Worm (Caenorhabditis elegans): ENCODE data around the gene srsx-24.
"Not testable (repeated sequence)": the region's sequence is repeated elsewhere in the genome, so short reads cannot be mapped to it uniquely, and the experiment has no call there.

The srsx-24 gene

ce11 chrV:7345494-7345893 is 33.8 kb downstream of the srsx-24 start, which contains the start of gene nhr-147:
Gene nhr-147 (plus strand): TSS chrV:7345794.
- not testable (repeated sequence) for TF ChIP-seq nhr-67 (tag; optimal IDR thresholded peaks at IDR 0.05); mdl-1 (tag; optimal IDR thresholded peaks at IDR 0.05); unc-62 (GFP tag; optimal IDR thresholded peaks at IDR 0.05)

- no peak for TF ChIP-seq eor-1 (tag; optimal IDR thresholded peaks at IDR 0.05)
- no peak for TF ChIP-seq hmg-11 (tag; optimal IDR thresholded peaks at IDR 0.05)
- TF ChIP-seq nhr-77 (tag; optimal IDR thresholded peaks at IDR 0.05) = no peak
- TF ChIP-seq nhr-43 (tag; optimal IDR thresholded peaks at IDR 0.05; ENCODE audit: poor library complexity, severe bottlenecking) = no peak
- TF ChIP-seq lin-15B (tag; optimal IDR thresholded peaks at IDR 0.05) = no peak
- TF ChIP-seq elt-1 (tag; optimal IDR thresholded peaks at IDR 0.05) = no peak
- no peak for TF ChIP-seq nhr-28 (tag; optimal IDR thresholded peaks at IDR 0.05)
These were observed 35.8 kb downstream of the srsx-24 start, which contains the start of gene srh-244 for ce11 chrV:7343522-7343921. Gene srh-244 (plus strand): TSS chrV:7343822.

DNA sequence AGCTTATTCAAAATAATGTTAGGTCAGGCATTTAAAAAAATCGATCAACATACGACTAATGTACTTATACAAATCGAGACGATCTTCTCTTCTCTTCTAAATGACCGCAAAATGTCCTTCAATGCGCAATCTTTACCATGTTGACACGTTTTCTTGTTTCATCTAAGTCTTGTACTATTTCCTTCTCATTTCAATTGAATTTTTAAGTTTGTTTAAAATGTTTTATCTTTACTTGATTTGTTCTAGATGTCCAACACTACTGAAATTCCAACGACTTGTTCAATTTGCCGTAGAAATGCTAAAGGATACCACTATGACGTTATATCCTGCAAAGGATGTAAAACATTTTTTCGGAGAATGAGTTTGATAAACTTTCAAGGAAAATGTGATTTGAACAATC is 37.3 kb downstream of the srsx-24 start, which contains the start of the genes nhr-263 and nhr-148:
nhr-263 (minus strand) TSS at position 101 of the 400 bp plus-strand sequence.
nhr-148 (plus strand) TSS at position 215 of the 400 bp plus-strand sequence.
- TF ChIP-seq nhr-25 (tag; optimal IDR thresholded peaks at IDR 0.05) (peak; percentile 43), ztf-11 (tag; optimal IDR thresholded peaks at IDR 0.05) (no peak)

DNA sequence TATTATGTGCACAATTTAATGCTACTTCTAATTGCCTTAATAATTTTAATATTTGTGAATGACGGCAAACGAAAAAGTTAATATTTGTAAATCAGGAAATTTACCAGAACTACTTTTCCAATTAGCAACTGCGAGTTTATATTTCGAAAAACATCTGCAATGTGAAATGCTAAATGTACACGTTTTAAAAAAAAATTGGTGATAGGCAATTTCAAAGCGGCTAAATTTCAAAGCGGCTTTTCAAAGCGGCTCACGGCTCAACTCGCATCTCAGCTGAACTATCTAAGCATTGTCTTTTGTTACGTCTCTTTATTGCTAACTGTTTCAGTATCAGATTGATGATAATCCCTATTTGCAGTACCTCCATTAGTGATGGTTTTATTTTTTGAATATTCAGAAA is 39.5 kb downstream of the srsx-24 start, which contains the start of gene srh-187:
srh-187 (minus strand) TSS at position 101 of the 400 bp plus-strand sequence.
- TF ChIP-seq nhr-28 (tag; optimal IDR thresholded peaks at IDR 0.05) (no peak), tbx-2 (tag; optimal IDR thresholded peaks at IDR 0.05) (no peak), ztf-11 (tag; optimal IDR thresholded peaks at IDR 0.05) (no peak), R02D3.7 (tag; optimal IDR thresholded peaks at IDR 0.05) (no peak), daf-12 (tag; optimal IDR thresholded peaks at IDR 0.05) (no peak), mdl-1 (tag; optimal IDR thresholded peaks at IDR 0.05) (no peak)

- TF ChIP-seq nhr-43 (tag; optimal IDR thresholded peaks at IDR 0.05; ENCODE audit: poor library complexity, severe bottlenecking); R02D3.7 (tag; optimal IDR thresholded peaks at IDR 0.05); egl-5 (tag; optimal IDR thresholded peaks at IDR 0.05): not testable (repeated sequence)
These were observed 42.1 kb downstream of the srsx-24 start, which contains the start of gene F10G2.7 for ce11 chrV:7337218-7337617. Gene F10G2.7 (minus strand): TSS chrV:7337318.

- TF ChIP-seq elt-1 (tag; optimal IDR thresholded peaks at IDR 0.05) = no peak
- TF ChIP-seq eor-1 (tag; optimal IDR thresholded peaks at IDR 0.05) = no peak
- no peak for TF ChIP-seq mdl-1 (tag; optimal IDR thresholded peaks at IDR 0.05)
- no peak for TF ChIP-seq lin-15B (tag; optimal IDR thresholded peaks at IDR 0.05)
- TF ChIP-seq elt-3 (tag; optimal IDR thresholded peaks at IDR 0.05) = no peak
- no peak for TF ChIP-seq nhr-23 (tag; optimal IDR thresholded peaks at IDR 0.05)
- no peak for TF ChIP-seq ceh-28 (tag; optimal IDR thresholded peaks at IDR 0.05)
- TF ChIP-seq pha-4 (tag; optimal IDR thresholded peaks at IDR 0.05) = no peak
- no peak for TF ChIP-seq egl-27 (tag; optimal IDR thresholded peaks at IDR 0.05)
- no peak for TF ChIP-seq pqm-1 (tag; optimal IDR thresholded peaks at IDR 0.05)
- no peak for TF ChIP-seq fkh-2 (tag; optimal IDR thresholded peaks at IDR 0.05)
- TF ChIP-seq skn-1 (tag; optimal IDR thresholded peaks at IDR 0.05) = no peak
- TF ChIP-seq nhr-11 (tag; optimal IDR thresholded peaks at IDR 0.05) = no peak
These were observed 47.0 kb downstream of the srsx-24 start, which contains the start of gene F10G2.1 for ce11 chrV:7332253-7332652. Gene F10G2.1 (plus strand): TSS chrV:7332553.

ce11 chrV:7330868-7331267 is 48.4 kb downstream of the srsx-24 start, which contains the start of gene F10G2.2:
Gene F10G2.2 (plus strand): TSS chrV:7331168.
- no peak for TF ChIP-seq nhr-43 (tag; optimal IDR thresholded peaks at IDR 0.05; ENCODE audit: poor library complexity, severe bottlenecking)
- no peak for TF ChIP-seq jun-1 (tag; optimal IDR thresholded peaks at IDR 0.05)
- TF ChIP-seq lin-39 (tag; optimal IDR thresholded peaks at IDR 0.05) = no peak
- TF ChIP-seq egl-5 (tag; optimal IDR thresholded peaks at IDR 0.05) = no peak
- TF ChIP-seq nhr-77 (tag; optimal IDR thresholded peaks at IDR 0.05) = no peak
- TF ChIP-seq ceh-16 (tag; optimal IDR thresholded peaks at IDR 0.05) = no peak
- no peak for TF ChIP-seq aly-2 (tag; optimal IDR thresholded peaks at IDR 0.05)

Measured in whole organism, L3 larva.